Worm (Caenorhabditis elegans) whole organism, young adult: Measurements from ENCODE around the gene nspd-6.

Experiments
- F10E7.11 ChIP-seq: sonication (generic microtip); optimal IDR thresholded peaks from 2 replicates; lab custom pipeline; 2017; ENCODE audit warnings: mild to moderate bottlenecking, missing genetic modification characterization, moderate library complexity, missing compliant biosample characterization
- Y67H2A.10 ChIP-seq: fragments of 200-800 bp; sonication (Bioruptor generic); conservative IDR thresholded peaks from 2 replicates; pipeline ENCODE4 v1.3.6; 2022; ENCODE audit warnings: missing genetic modification reagents, missing genetic modification characterization, missing compliant biosample characterization
- aptf-2 ChIP-seq: fragments of 200-800 bp; sonication (Bioruptor generic); conservative IDR thresholded peaks from 2 replicates; pipeline ENCODE4 v1.3.6; 2022; ENCODE audit warnings: missing genetic modification reagents, missing genetic modification characterization, missing compliant biosample characterization
- attf-6 ChIP-seq: fragments of 200-800 bp; sonication (Bioruptor generic); IDR thresholded peaks from 2 replicates; pipeline ENCODE4 v1.3.6; 2022; ENCODE audit warnings: missing genetic modification reagents, missing genetic modification characterization, missing compliant biosample characterization
- dpl-1 ChIP-seq: fragments of 150-350 bp; optimal IDR thresholded peaks from 2 replicates; lab custom pipeline; 2014; ENCODE audit warnings: missing biosample characterization, missing genetic modification reagents, missing genetic modification characterization
- ets-4 ChIP-seq: fragments of 200-800 bp; sonication (Bioruptor generic); optimal IDR thresholded peaks from 2 replicates; lab custom pipeline; 2018; ENCODE audit warnings: mild to moderate bottlenecking, missing genetic modification characterization, missing compliant biosample characterization
- hlh-12 ChIP-seq: sonication (generic microtip); optimal IDR thresholded peaks from 2 replicates; lab custom pipeline; 2016; ENCODE audit warnings: missing genetic modification characterization, missing compliant biosample characterization
- hlh-26 ChIP-seq: fragments of 200-800 bp; sonication (Bioruptor generic); conservative IDR thresholded peaks from 2 replicates; pipeline ENCODE4 v1.3.6; 2022; ENCODE audit warnings: missing genetic modification reagents, missing genetic modification characterization, missing compliant biosample characterization
- hmg-20 ChIP-seq: fragments of 200-800 bp; sonication (Bioruptor generic); IDR thresholded peaks from 2 replicates; pipeline ENCODE4 v1.3.6; 2022; ENCODE audit warnings: missing genetic modification reagents, missing genetic modification characterization, missing compliant biosample characterization
- madf-10 ChIP-seq: sonication (generic microtip); optimal IDR thresholded peaks from 2 replicates; lab custom pipeline; 2016; ENCODE audit warnings: mild to moderate bottlenecking, missing genetic modification characterization, missing compliant biosample characterization
- nhr-179 ChIP-seq: sonication (generic microtip); optimal IDR thresholded peaks from 2 replicates; lab custom pipeline; 2016; ENCODE audit warnings: mild to moderate bottlenecking, missing genetic modification characterization, missing compliant biosample characterization
- pha-4 ChIP-seq: fragments of 150-350 bp; sonication (generic microtip); optimal IDR thresholded peaks from 2 replicates; lab custom pipeline; 2014; ENCODE audit warnings: missing biosample characterization, missing genetic modification reagents, missing genetic modification characterization
- snpc-4 ChIP-seq, 5 experiments: fragments of 150-350 bp in 1 of 5; sonication (generic microtip) in 4 of 5; optimal IDR thresholded peaks; 2 replicates each; lab custom pipeline; 2014 to 2018; ENCODE audit warnings: missing genetic modification characterization in 5 of 5, missing biosample characterization in 3 of 5, antibody characterized with exemption in 2 of 5, mild to moderate bottlenecking in 2 of 5, missing compliant biosample characterization in 2 of 5, missing genotype in 2 of 5, moderate library complexity in 2 of 5, missing genetic modification reagents in 1 of 5
- xnd-1 ChIP-seq: sonication (generic microtip); optimal IDR thresholded peaks from 2 replicates; lab custom pipeline; 2016; ENCODE audit warnings: missing genotype, missing genetic modification reagents, missing genetic modification characterization, missing compliant biosample characterization

- no peak for TF ChIP-seq hmg-20 (GFP tag; lab: Robert Waterston, UW)
- no peak for TF ChIP-seq F10E7.11
- TF ChIP-seq dpl-1 = no peak
- no peak for TF ChIP-seq ets-4 (GFP tag; lab: Kevin White, UChicago)
- TF ChIP-seq madf-10 (tag; lab: Kevin White, UChicago) = no peak
- TF ChIP-seq attf-6 = no peak
- no peak for TF ChIP-seq xnd-1 (tag; lab: Kevin White, UChicago)
- no peak for TF ChIP-seq nhr-179 (tag; lab: Kevin White, UChicago)
- TF ChIP-seq pha-4 (tag; lab: Kevin White, UChicago) = no peak
- TF ChIP-seq hlh-12 = no peak
- no peak for TF ChIP-seq aptf-2
- TF ChIP-seq Y67H2A.10 (GFP tag; lab: Robert Waterston, UW) = no peak
- TF ChIP-seq snpc-4 (GFP tag; optimal IDR thresholded peaks at IDR 0.05; lab: Kevin White, UChicago) = no peak
- no peak for TF ChIP-seq snpc-4 (tag; optimal IDR thresholded peaks at IDR 0.05; lab: Kevin White, UChicago)
- no peak for TF ChIP-seq hlh-26
Observed at ce11 chrIV:5149793-5150192, 15.7 kb downstream of the nspd-6 start, which contains the start of gene C24D10.5.
